Fruit fly (Drosophila melanogaster) whole organism, embryonic: ENCODE data around the gene sage.

Experiments
- ATbp ChIP-seq: fragments of 200-800 bp; sonication (Bioruptor generic); optimal IDR thresholded peaks from 2 replicates; lab custom pipeline; 2017; ENCODE audit warnings: missing biosample characterization, mild to moderate bottlenecking, missing genetic modification characterization, missing genetic modification reagents
- CG10431 ChIP-seq: fragments of 200-800 bp; sonication (Bioruptor generic); optimal IDR thresholded peaks from 3 replicates; lab custom pipeline; 2018; ENCODE audit warnings: missing biosample characterization, mild to moderate bottlenecking, missing genetic modification characterization
- CG10462 ChIP-seq: fragments of 200-800 bp; sonication (Bioruptor generic); optimal IDR thresholded peaks from 2 replicates; lab custom pipeline; 2016; ENCODE audit warnings: missing biosample characterization, missing genetic modification characterization
- CG10543 ChIP-seq: fragments of 200-800 bp; sonication (Bioruptor generic); optimal IDR thresholded peaks from 3 replicates; lab custom pipeline; 2017; ENCODE audit warnings: missing biosample characterization, mild to moderate bottlenecking, missing genetic modification characterization, moderate library complexity
- CG11093 ChIP-seq: fragments of 200-800 bp; sonication (Bioruptor generic); IDR thresholded peaks from 3 replicates; pipeline ENCODE4 v1.3.6; 2022; ENCODE audit warnings: missing biosample characterization, missing genetic modification characterization
- CG1233 ChIP-seq: fragments of 200-800 bp; sonication (Bioruptor generic); optimal IDR thresholded peaks from 4 replicates; lab custom pipeline; 2018; ENCODE audit warnings: missing biosample characterization, mild to moderate bottlenecking, missing genetic modification characterization
- CG14860 ChIP-seq: fragments of 200-800 bp; sonication (Bioruptor generic); IDR thresholded peaks from 3 replicates; pipeline ENCODE4 v1.3.6; 2022; ENCODE audit warnings: missing biosample characterization, missing genetic modification characterization; ENCODE audit not compliant: partially characterized antibody
- CG15073 ChIP-seq: fragments of 200-800 bp; sonication (Bioruptor generic); optimal IDR thresholded peaks from 2 replicates; lab custom pipeline; 2016; ENCODE audit warnings: missing biosample characterization, missing genetic modification characterization
- CG16815 ChIP-seq: fragments of 200-800 bp; sonication (Bioruptor generic); optimal IDR thresholded peaks from 3 replicates; lab custom pipeline; 2017; ENCODE audit warnings: missing biosample characterization, mild to moderate bottlenecking, missing genetic modification characterization
- CG17186 ChIP-seq: fragments of 200-800 bp; sonication (Bioruptor generic); optimal IDR thresholded peaks from 3 replicates; lab custom pipeline; 2017; ENCODE audit warnings: missing biosample characterization, missing genetic modification reagents, missing genetic modification characterization
- CG17829 ChIP-seq: fragments of 200-800 bp; optimal IDR thresholded peaks from 2 replicates; lab custom pipeline; 2019; ENCODE audit warnings: missing biosample characterization, mild to moderate bottlenecking, missing genetic modification characterization, moderate library complexity
- CG17912 ChIP-seq: fragments of 200-800 bp; sonication (Bioruptor generic); optimal IDR thresholded peaks from 2 replicates; lab custom pipeline; 2018; ENCODE audit warnings: missing biosample characterization, mild to moderate bottlenecking, missing genetic modification characterization
- CG18476 ChIP-seq: fragments of 200-800 bp; sonication (Bioruptor generic); optimal IDR thresholded peaks from 2 replicates; lab custom pipeline; 2016; ENCODE audit warnings: missing biosample characterization, mild to moderate bottlenecking, missing genetic modification characterization
- CG18599 ChIP-seq: fragments of 200-800 bp; sonication (Bioruptor generic); optimal IDR thresholded peaks from 3 replicates; lab custom pipeline; 2017; ENCODE audit warnings: missing biosample characterization, missing genetic modification characterization, mild to moderate bottlenecking, moderate library complexity, missing genetic modification reagents
- CG18764 ChIP-seq: fragments of 200-800 bp; sonication (Bioruptor generic); optimal IDR thresholded peaks from 3 replicates; lab custom pipeline; 2016; ENCODE audit warnings: missing biosample characterization, missing genetic modification characterization
- CG2202 ChIP-seq: fragments of 200-800 bp; sonication (Bioruptor generic); optimal IDR thresholded peaks from 2 replicates; lab custom pipeline; 2018; ENCODE audit warnings: missing biosample characterization, mild to moderate bottlenecking, missing genetic modification characterization
- CG2889 ChIP-seq: fragments of 200-800 bp; sonication (Bioruptor generic); IDR thresholded peaks from 3 replicates; pipeline ENCODE4 v1.3.6; 2022; ENCODE audit warnings: missing biosample characterization, missing genetic modification characterization
- CG5953 ChIP-seq: fragments of 200-800 bp; sonication (Bioruptor generic); IDR thresholded peaks from 2 replicates; pipeline ENCODE4 v1.3.6; 2022; ENCODE audit warnings: missing biosample characterization, missing genetic modification characterization
- CG6854 ChIP-seq: fragments of 200-800 bp; sonication (Bioruptor generic); optimal IDR thresholded peaks from 3 replicates; lab custom pipeline; 2017; ENCODE audit warnings: missing biosample characterization, mild to moderate bottlenecking, missing genetic modification characterization
- CG7372 ChIP-seq: fragments of 200-800 bp; sonication (Bioruptor generic); IDR thresholded peaks from 2 replicates; pipeline ENCODE4 v1.3.6; 2022; ENCODE audit warnings: missing biosample characterization, missing genetic modification characterization
- CG7839 ChIP-seq: fragments of 200-800 bp; sonication (Bioruptor generic); optimal IDR thresholded peaks from 3 replicates; lab custom pipeline; 2018; ENCODE audit warnings: missing biosample characterization, mild to moderate bottlenecking, missing genetic modification characterization, moderate library complexity
- CG7987 ChIP-seq: fragments of 200-800 bp; sonication (Bioruptor generic); optimal IDR thresholded peaks from 2 replicates; lab custom pipeline; 2018; ENCODE audit warnings: missing biosample characterization, mild to moderate bottlenecking, missing genetic modification characterization, moderate library complexity
- CG8478 ChIP-seq: fragments of >200 bp; optimal IDR thresholded peaks from 2 replicates; lab custom pipeline; 2018
- CG9876 ChIP-seq: fragments of 200-800 bp; sonication (Bioruptor generic); optimal IDR thresholded peaks from 2 replicates; lab custom pipeline; 2016; ENCODE audit warnings: missing biosample characterization, missing genetic modification characterization
- CHES-1-like ChIP-seq: fragments of 200-800 bp; sonication (Bioruptor generic); optimal IDR thresholded peaks from 2 replicates; lab custom pipeline; 2016; ENCODE audit warnings: missing biosample characterization, missing genetic modification characterization
- D19B ChIP-seq: fragments of 200-800 bp; sonication (Bioruptor generic); optimal IDR thresholded peaks from 2 replicates; lab custom pipeline; 2017; ENCODE audit warnings: missing biosample characterization, mild to moderate bottlenecking, missing genetic modification characterization
- E2f2 ChIP-seq: fragments of 200-800 bp; sonication (Bioruptor generic); IDR thresholded peaks from 2 replicates; pipeline ENCODE4 v1.3.6; 2022; ENCODE audit warnings: missing biosample characterization, missing genetic modification characterization
- H2.0 ChIP-seq: fragments of 200-800 bp; sonication (Bioruptor generic); IDR thresholded peaks from 2 replicates; pipeline ENCODE4 v1.3.6; 2022; ENCODE audit warnings: missing biosample characterization, missing genetic modification characterization
- MBD-R2 ChIP-seq: fragments of 200-800 bp; sonication (Bioruptor generic); IDR thresholded peaks from 2 replicates; pipeline ENCODE4 v1.3.6; 2022; ENCODE audit warnings: missing biosample characterization, missing genetic modification characterization
- Mad ChIP-seq: fragments of 200-800 bp; sonication (Bioruptor generic); optimal IDR thresholded peaks from 2 replicates; lab custom pipeline; 2016; ENCODE audit warnings: missing biosample characterization, missing genetic modification characterization
- Nf-YB ChIP-seq: fragments of 200-800 bp; sonication (Bioruptor generic); optimal IDR thresholded peaks from 3 replicates; lab custom pipeline; 2019; ENCODE audit warnings: missing biosample characterization, mild to moderate bottlenecking, missing genetic modification characterization, moderate library complexity
- Nf-YC ChIP-seq: fragments of 200-800 bp; optimal IDR thresholded peaks from 3 replicates; lab custom pipeline; 2019; ENCODE audit warnings: missing biosample characterization, mild to moderate bottlenecking, missing genetic modification characterization, moderate library complexity
- Sox102F ChIP-seq: fragments of 200-800 bp; sonication (Bioruptor generic); optimal IDR thresholded peaks from 2 replicates; lab custom pipeline; 2018; ENCODE audit warnings: missing biosample characterization, mild to moderate bottlenecking, missing genetic modification characterization, moderate library complexity
- ab ChIP-seq: fragments of 200-800 bp; sonication (Bioruptor generic); optimal IDR thresholded peaks from 2 replicates; lab custom pipeline; 2016; ENCODE audit warnings: missing biosample characterization, missing genetic modification characterization
- ato ChIP-seq: fragments of 200-800 bp; sonication (Bioruptor generic); IDR thresholded peaks from 2 replicates; pipeline ENCODE4 v1.3.6; 2022; ENCODE audit warnings: missing biosample characterization, missing genetic modification characterization; ENCODE audit not compliant: partially characterized antibody
- chm ChIP-seq: fragments of 200-800 bp; sonication (Bioruptor generic); IDR thresholded peaks from 2 replicates; pipeline ENCODE4 v1.3.6; 2022; ENCODE audit warnings: missing biosample characterization, missing genetic modification characterization
- crc ChIP-seq: fragments of 200-800 bp; sonication (Bioruptor generic); optimal IDR thresholded peaks from 2 replicates; lab custom pipeline; 2016; ENCODE audit warnings: missing biosample characterization, missing genetic modification characterization
- dati ChIP-seq: fragments of 200-800 bp; sonication (Bioruptor generic); IDR thresholded peaks from 2 replicates; pipeline ENCODE4 v1.3.6; 2022; ENCODE audit warnings: missing biosample characterization, missing genetic modification characterization
- gsb ChIP-seq: fragments of 200-800 bp; sonication (Bioruptor generic); IDR thresholded peaks from 2 replicates; pipeline ENCODE4 v1.3.6; 2022; ENCODE audit warnings: missing biosample characterization, missing genetic modification characterization
- hth ChIP-seq: fragments of >200 bp; optimal IDR thresholded peaks from 2 replicates; lab custom pipeline; 2017; ENCODE audit warnings: inconsistent platforms
- ind ChIP-seq: fragments of 200-800 bp; sonication (Bioruptor generic); optimal IDR thresholded peaks from 3 replicates; lab custom pipeline; 2016; ENCODE audit warnings: missing biosample characterization, missing genetic modification characterization
- kay ChIP-seq: fragments of 200-800 bp; sonication (Bioruptor generic); optimal IDR thresholded peaks from 2 replicates; lab custom pipeline; 2016; ENCODE audit warnings: missing biosample characterization, missing genetic modification characterization
- lmd ChIP-seq: fragments of 200-800 bp; sonication (Bioruptor generic); IDR thresholded peaks from 2 replicates; pipeline ENCODE4 v1.3.6; 2022; ENCODE audit warnings: missing biosample characterization, missing genetic modification characterization
- pfk ChIP-seq: fragments of 200-800 bp; sonication (Bioruptor generic); optimal IDR thresholded peaks from 2 replicates; lab custom pipeline; 2018; ENCODE audit warnings: missing biosample characterization, mild to moderate bottlenecking, missing genetic modification characterization, moderate library complexity
- pros ChIP-seq: fragments of 200-800 bp; sonication (Bioruptor generic); optimal IDR thresholded peaks from 3 replicates; lab custom pipeline; 2019; ENCODE audit warnings: missing biosample characterization, mild to moderate bottlenecking, missing genetic modification characterization, moderate library complexity
- ranshi ChIP-seq: fragments of 200-800 bp; sonication (Bioruptor generic); IDR thresholded peaks from 2 replicates; pipeline ENCODE4 v1.3.6; 2022; ENCODE audit warnings: missing biosample characterization, missing genetic modification characterization
- row ChIP-seq: fragments of 200-800 bp; sonication (Bioruptor generic); IDR thresholded peaks from 3 replicates; pipeline ENCODE4 v1.3.6; 2022; ENCODE audit warnings: missing biosample characterization, missing genetic modification characterization
- scrt ChIP-seq: fragments of 200-800 bp; sonication (Bioruptor generic); optimal IDR thresholded peaks from 2 replicates; lab custom pipeline; 2018; ENCODE audit warnings: missing biosample characterization, mild to moderate bottlenecking, missing genetic modification characterization, moderate library complexity
- tio ChIP-seq: fragments of 200-800 bp; sonication (Bioruptor generic); optimal IDR thresholded peaks from 2 replicates; lab custom pipeline; 2017; ENCODE audit warnings: missing biosample characterization, missing genetic modification characterization, inconsistent platforms
- vvl ChIP-seq: fragments of 200-800 bp; sonication (Bioruptor generic); IDR thresholded peaks from 2 replicates; pipeline ENCODE4 v1.3.6; 2022; ENCODE audit warnings: missing biosample characterization, missing genetic modification characterization

sage gene

dm6 chr3R:9229075-9229835, 34.7 kb downstream of the sage start (continued):
- TF ChIP-seq CG2202 = peak; percentile 79
- peak; percentile 52 for TF ChIP-seq Nf-YB (GFP tag; lab: Kevin White, UChicago)
- no peak for TF ChIP-seq MBD-R2 (GFP tag; lab: Robert Waterston, UW)
- TF ChIP-seq row (GFP tag; lab: Robert Waterston, UW) = peak; percentile 83
- TF ChIP-seq CG6854 (GFP tag; lab: Kevin White, UChicago) = no peak
- TF ChIP-seq CG5953 (GFP tag; lab: Robert Waterston, UW) = no peak
- TF ChIP-seq ab (GFP tag; lab: Kevin White, UChicago) = peak; percentile 32
- peak; percentile 49; the same call in 1 of the 2 replicates for TF ChIP-seq ranshi (GFP tag; lab: Robert Waterston, UW)
- peak; percentile 74 for TF ChIP-seq ind (GFP tag; lab: Kevin White, UChicago)
- peak; percentile 70 for TF ChIP-seq crc (GFP tag; lab: Kevin White, UChicago)
- no peak for TF ChIP-seq scrt (GFP tag; lab: Kevin White, UChicago)
- TF ChIP-seq pros = peak; percentile 93
- peak; percentile 83 for TF ChIP-seq CG18599
- TF ChIP-seq CG14860 (GFP tag; lab: Robert Waterston, UW) = no peak
- no peak for TF ChIP-seq CG10543
- TF ChIP-seq CG15073 (GFP tag; lab: Kevin White, UChicago) = no peak
- 0 out of 2 replicates have a peak, but pooled peaks have one; percentile 24 for TF ChIP-seq CG7372
- TF ChIP-seq CG7839 = peak; percentile 78
- TF ChIP-seq CG9876 = peak; percentile 77
- TF ChIP-seq ATbp = peak; percentile 68
- peak; percentile 49 for TF ChIP-seq E2f2 (GFP tag; lab: Robert Waterston, UW)
- peak; percentile 69 for TF ChIP-seq CG18476
- peak; percentile 12 for TF ChIP-seq CG10431 (GFP tag; lab: Kevin White, UChicago)
- peak; percentile 83 for TF ChIP-seq chm (GFP tag; lab: Robert Waterston, UW)
- peak; percentile 82 for TF ChIP-seq Sox102F (GFP tag; lab: Kevin White, UChicago)
- no peak for TF ChIP-seq CG17912 (GFP tag; lab: Kevin White, UChicago)
- peak; percentile 51 for TF ChIP-seq CG10462 (GFP tag; lab: Kevin White, UChicago)
- no peak for TF ChIP-seq CG11093 (GFP tag; lab: Robert Waterston, UW)
- TF ChIP-seq CG17829 (tag; lab: Kevin White, UChicago) = peak; percentile 81
- peak; percentile 85 for TF ChIP-seq vvl
- TF ChIP-seq ato = no peak
- TF ChIP-seq Nf-YC (tag; lab: Kevin White, UChicago) = no peak
- peak; percentile 76 for TF ChIP-seq tio
- peak; percentile 83 for TF ChIP-seq CG18764
- TF ChIP-seq gsb (GFP tag; lab: Robert Waterston, UW) = no peak
- peak; percentile 78 for TF ChIP-seq CHES-1-like (GFP tag; lab: Kevin White, UChicago)
- TF ChIP-seq CG1233 = peak; percentile 59
- TF ChIP-seq CG17186 = peak; percentile 54
- peak; percentile 55; the same call in 1 of the 3 replicates for TF ChIP-seq CG2889 (GFP tag; lab: Robert Waterston, UW)
- peak; percentile 72 for TF ChIP-seq kay
- TF ChIP-seq CG16815 (GFP tag; lab: Kevin White, UChicago) = peak; percentile 81
- no peak for TF ChIP-seq hth (lab: Kevin White, UChicago)
- peak; percentile 74 for TF ChIP-seq lmd
- TF ChIP-seq H2.0 = peak; percentile 63
- no peak for TF ChIP-seq dati (GFP tag; lab: Robert Waterston, UW)
- peak; percentile 55 for TF ChIP-seq Mad (GFP tag; lab: Kevin White, UChicago)
- TF ChIP-seq CG7987 (GFP tag; lab: Kevin White, UChicago) = no peak
- TF ChIP-seq D19B (GFP tag; lab: Kevin White, UChicago) = no peak
- no peak for TF ChIP-seq CG8478 (lab: Kevin White, UChicago)
- peak; percentile 99 for TF ChIP-seq pfk (GFP tag; lab: Kevin White, UChicago)
